Worm (Caenorhabditis elegans): ENCODE data around the gene R07D5.2.

R07D5.2 gene

ce11 chrX:15096277-15096676 lies 20.1 kb downstream of the R07D5.2 start:
- TF ChIP-seq ceh-28 (tag; optimal IDR thresholded peaks at IDR 0.05) (no peak), elt-2 (tag; optimal IDR thresholded peaks at IDR 0.05) (peak; percentile 62)

ce11 chrX:15094973-15095372 lies 21.4 kb downstream of the R07D5.2 start, which contains the start of gene F09B12.7:
TSS of gene F09B12.7 (minus strand) at chrX:15095073.
- TF ChIP-seq nhr-28 (tag; optimal IDR thresholded peaks at IDR 0.05): no peak
- TF ChIP-seq pha-4 (tag; optimal IDR thresholded peaks at IDR 0.05): peak; percentile 59
- no peak for TF ChIP-seq nhr-23 (tag; optimal IDR thresholded peaks at IDR 0.05)
- no peak for TF ChIP-seq daf-12 (tag; optimal IDR thresholded peaks at IDR 0.05)
- no peak for TF ChIP-seq aly-2 (tag; optimal IDR thresholded peaks at IDR 0.05)
- TF ChIP-seq elt-3 (tag; optimal IDR thresholded peaks at IDR 0.05): no peak

ce11 chrX:15092775-15093386 lies 23.5 kb downstream of the R07D5.2 start:
- TF ChIP-seq ztf-11 (tag; optimal IDR thresholded peaks at IDR 0.05): no peak
- no peak for TF ChIP-seq ceh-9 (tag; optimal IDR thresholded peaks at IDR 0.05)
- TF ChIP-seq unc-39 (tag; optimal IDR thresholded peaks at IDR 0.05): no peak
- peak; percentile 45 for TF ChIP-seq snpc-4 (tag; optimal IDR thresholded peaks at IDR 0.05)
- TF ChIP-seq zag-1 (tag; optimal IDR thresholded peaks at IDR 0.05): no peak
- TF ChIP-seq pqm-1 (tag; optimal IDR thresholded peaks at IDR 0.05): no peak
- TF ChIP-seq elt-2 (tag; optimal IDR thresholded peaks at IDR 0.05): no peak
- TF ChIP-seq elt-3 (tag; optimal IDR thresholded peaks at IDR 0.05): no peak
- TF ChIP-seq nhr-67 (tag; optimal IDR thresholded peaks at IDR 0.05): no peak

ce11 chrX:15089123-15089522 lies 27.3 kb downstream of the R07D5.2 start, which contains the start of gene flr-4:
TSS of gene flr-4 (plus strand) at chrX:15089397.
- TF ChIP-seq elt-2 (tag; optimal IDR thresholded peaks at IDR 0.05) (peak; percentile 77), egl-27 (tag; optimal IDR thresholded peaks at IDR 0.05) (no peak)

ce11 chrX:15087752-15088151 lies 28.7 kb downstream of the R07D5.2 start:
- TF ChIP-seq elt-2 (tag; optimal IDR thresholded peaks at IDR 0.05) (peak; percentile 50), lsy-12 (tag; optimal IDR thresholded peaks at IDR 0.05) (no peak)

- TF ChIP-seq nhr-237 (tag; optimal IDR thresholded peaks at IDR 0.05) (no peak), eor-1 (tag; optimal IDR thresholded peaks at IDR 0.05) (no peak), lin-39 (tag; optimal IDR thresholded peaks at IDR 0.05) (no peak), nhr-25 (tag; optimal IDR thresholded peaks at IDR 0.05) (no peak), fos-1 (tag; optimal IDR thresholded peaks at IDR 0.05) (no peak), ceh-16 (tag; optimal IDR thresholded peaks at IDR 0.05) (no peak), mml-1 (tag; optimal IDR thresholded peaks at IDR 0.05) (no peak), nhr-67 (tag; optimal IDR thresholded peaks at IDR 0.05) (no peak), ztf-11 (tag; optimal IDR thresholded peaks at IDR 0.05) (no peak), tbx-2 (tag; optimal IDR thresholded peaks at IDR 0.05) (no peak), ceh-82 (tag; optimal IDR thresholded peaks at IDR 0.05) (no peak), ceh-9 (tag; optimal IDR thresholded peaks at IDR 0.05) (no peak), snpc-4 (tag; optimal IDR thresholded peaks at IDR 0.05) (no peak), egl-27 (tag; optimal IDR thresholded peaks at IDR 0.05) (no peak)
Observed at ce11 chrX:15084395-15084794, 32.0 kb downstream of the R07D5.2 start, which contains the start of gene F09B12.5. TSS of gene F09B12.5 (plus strand) at chrX:15084695.

ce11 chrX:15083795-15084194 lies 32.6 kb downstream of the R07D5.2 start, which contains the start of gene H40L08.1:
TSS of gene H40L08.1 (minus strand) at chrX:15084086.
- TF ChIP-seq nhr-11 (tag; optimal IDR thresholded peaks at IDR 0.05) (no peak), elt-3 (tag; optimal IDR thresholded peaks at IDR 0.05) (no peak), egl-5 (tag; optimal IDR thresholded peaks at IDR 0.05) (no peak), nfya-1 (tag; optimal IDR thresholded peaks at IDR 0.05; ENCODE audit: insufficient read depth) (peak; percentile 32), ceh-9 (tag; optimal IDR thresholded peaks at IDR 0.05) (no peak), nhr-23 (tag; optimal IDR thresholded peaks at IDR 0.05) (no peak), nhr-28 (tag; optimal IDR thresholded peaks at IDR 0.05) (no peak), hmg-11 (tag; optimal IDR thresholded peaks at IDR 0.05) (peak; percentile 63), sea-2 (GFP tag; optimal IDR thresholded peaks at IDR 0.05) (no peak), ztf-11 (tag; optimal IDR thresholded peaks at IDR 0.05) (no peak), snpc-4 (tag; optimal IDR thresholded peaks at IDR 0.05) (peak; percentile 42), elt-2 (tag; optimal IDR thresholded peaks at IDR 0.05) (peak; percentile 15), tbx-2 (tag; optimal IDR thresholded peaks at IDR 0.05) (no peak), pqm-1 (tag; optimal IDR thresholded peaks at IDR 0.05) (no peak), mml-1 (tag; optimal IDR thresholded peaks at IDR 0.05) (no peak)
